Fruit fly (Drosophila melanogaster) whole organism, embryonic: Measurements from ENCODE around the gene CG45066.
A peak's percentile ranks its signal among the peaks of the same experiment; 100 is the strongest.

Experiments used
- Abd-B ChIP-seq: fragments of 200-800 bp; sonication (Bioruptor generic); optimal IDR thresholded peaks from 2 replicates; lab custom pipeline; 2018; ENCODE audit warnings: missing biosample characterization, mild to moderate bottlenecking, missing genetic modification characterization, moderate library complexity
- Awh ChIP-seq: fragments of 200-800 bp; sonication (Bioruptor generic); IDR thresholded peaks from 2 replicates; pipeline ENCODE4, ENCODE4 v1.3.6; 2022; ENCODE audit warnings: missing biosample characterization, missing genetic modification characterization
- CG11247 ChIP-seq: fragments of 200-800 bp; sonication (Bioruptor generic); IDR thresholded peaks from 2 replicates; pipeline ENCODE4 v1.3.6; 2022; ENCODE audit warnings: missing biosample characterization, missing genetic modification characterization
- CG12769 ChIP-seq: fragments of 200-800 bp; sonication (Bioruptor generic); optimal IDR thresholded peaks from 2 replicates; lab custom pipeline; 2019; ENCODE audit warnings: missing biosample characterization, mild to moderate bottlenecking, missing genetic modification characterization, moderate library complexity
- CG15269 ChIP-seq: fragments of 200-800 bp; sonication (Bioruptor generic); optimal IDR thresholded peaks from 2 replicates; lab custom pipeline; 2018; ENCODE audit warnings: missing biosample characterization, mild to moderate bottlenecking, missing genetic modification characterization, moderate library complexity
- CG1529 ChIP-seq: fragments of 200-800 bp; sonication (Bioruptor generic); optimal IDR thresholded peaks from 3 replicates; lab custom pipeline; 2018; ENCODE audit warnings: missing biosample characterization, missing genetic modification characterization
- CG2199 ChIP-seq: fragments of 200-800 bp; sonication (Bioruptor generic); IDR thresholded peaks from 3 replicates; pipeline ENCODE4 v1.3.6; 2022; ENCODE audit warnings: missing biosample characterization, missing genetic modification characterization
- CG7928 ChIP-seq: fragments of 200-800 bp; sonication (Bioruptor generic); optimal IDR thresholded peaks from 2 replicates; lab custom pipeline; 2017; ENCODE audit warnings: missing biosample characterization, mild to moderate bottlenecking, missing genetic modification characterization
- Dad ChIP-seq: fragments of 200-800 bp; sonication (Bioruptor generic); optimal IDR thresholded peaks from 3 replicates; lab custom pipeline; 2016; ENCODE audit warnings: missing biosample characterization, missing genetic modification characterization
- Doc3 ChIP-seq: fragments of 200-800 bp; sonication (Bioruptor generic); IDR thresholded peaks from 3 replicates; pipeline ENCODE4 v1.3.6; 2022; ENCODE audit warnings: missing biosample characterization, missing genetic modification characterization; ENCODE audit not compliant: partially characterized antibody
- Ets65A ChIP-seq: fragments of 200-800 bp; sonication (Bioruptor generic); peaks from one replicate; lab custom pipeline; 2016; ENCODE audit warnings: missing biosample characterization, missing genetic modification characterization
- Hr51 ChIP-seq, 2 experiments: fragments of 200-800 bp; sonication (Bioruptor generic); optimal IDR thresholded peaks; 2 replicates in 1 of 2; 3 replicates in 1 of 2; lab custom pipeline; 2016 to 2018; ENCODE audit warnings: missing biosample characterization in 2 of 2, missing genetic modification characterization in 2 of 2, mild to moderate bottlenecking in 1 of 2, moderate library complexity in 1 of 2
- Hr78 ChIP-seq, 2 experiments: fragments of 200-800 bp in 1 of 2; fragments of >200 bp in 1 of 2; sonication (Bioruptor generic) in 1 of 2; optimal IDR thresholded peaks; 2 replicates each; lab custom pipeline; 2017 to 2019; ENCODE audit warnings: missing biosample characterization in 2 of 2, missing genetic modification characterization in 2 of 2, mild to moderate bottlenecking in 1 of 2, moderate library complexity in 1 of 2
- Med ChIP-seq: fragments of 200-800 bp; sonication (Bioruptor generic); peaks from one replicate; lab custom pipeline; 2016; ENCODE audit warnings: missing biosample characterization, missing genetic modification characterization, mild to moderate bottlenecking, inconsistent platforms, moderate library complexity
- Nf-YA ChIP-seq: fragments of 200-800 bp; sonication (Bioruptor generic); IDR thresholded peaks from 2 replicates; pipeline ENCODE4 v1.3.6; 2022; ENCODE audit warnings: missing biosample characterization, missing genetic modification characterization
- Pdp1 ChIP-seq, 2 experiments: fragments of 200-800 bp; sonication (Bioruptor generic); optimal IDR thresholded peaks; 3 replicates each; lab custom pipeline; 2016; ENCODE audit warnings: missing biosample characterization in 2 of 2, missing genetic modification characterization in 2 of 2, mild to moderate bottlenecking in 1 of 2, moderate library complexity in 1 of 2
- Rx ChIP-seq: fragments of 200-800 bp; sonication (Bioruptor generic); IDR thresholded peaks from 2 replicates; pipeline ENCODE4 v1.3.6; 2022; ENCODE audit warnings: missing biosample characterization, missing genetic modification characterization
- Stat92E ChIP-seq, 3 experiments: fragments of >200 bp in 2 of 3; fragments of 200-800 bp in 1 of 3; sonication (Bioruptor generic) in 1 of 3; optimal IDR thresholded peaks; 2 replicates each; lab custom pipeline; 2017 to 2019; ENCODE audit warnings: missing biosample characterization in 3 of 3, missing genetic modification characterization in 3 of 3, mild to moderate bottlenecking in 1 of 3, moderate library complexity in 1 of 3
- abd-A ChIP-seq: fragments of 200-800 bp; sonication (Bioruptor generic); optimal IDR thresholded peaks from 3 replicates; lab custom pipeline; 2019; ENCODE audit warnings: missing biosample characterization, mild to moderate bottlenecking, missing genetic modification characterization, moderate library complexity
- chinmo ChIP-seq: fragments of 200-800 bp; sonication (Bioruptor generic); IDR thresholded peaks from 4 replicates; pipeline ENCODE4 v1.3.6; 2022; ENCODE audit warnings: missing biosample characterization, missing genetic modification characterization; ENCODE audit not compliant: partially characterized antibody
- fd102C ChIP-seq: fragments of 200-800 bp; sonication (Bioruptor generic); optimal IDR thresholded peaks from 2 replicates; lab custom pipeline; 2018; ENCODE audit warnings: missing biosample characterization, mild to moderate bottlenecking, missing genetic modification characterization, moderate library complexity
- jumu ChIP-seq: fragments of 200-800 bp; sonication (Bioruptor generic); optimal IDR thresholded peaks from 3 replicates; lab custom pipeline; 2016; ENCODE audit warnings: missing biosample characterization, missing genetic modification characterization
- ken ChIP-seq: fragments of 200-800 bp; sonication (Bioruptor generic); IDR thresholded peaks from 3 replicates; pipeline ENCODE4 v1.3.6; 2022; ENCODE audit warnings: missing biosample characterization, missing genetic modification characterization
- oc ChIP-seq: fragments of 200-800 bp; sonication (Bioruptor generic); optimal IDR thresholded peaks from 2 replicates; lab custom pipeline; 2018; ENCODE audit warnings: missing biosample characterization, mild to moderate bottlenecking, missing genetic modification characterization, moderate library complexity
- pros ChIP-seq: fragments of 200-800 bp; sonication (Bioruptor generic); optimal IDR thresholded peaks from 3 replicates; lab custom pipeline; 2019; ENCODE audit warnings: missing biosample characterization, mild to moderate bottlenecking, missing genetic modification characterization, moderate library complexity
- ro ChIP-seq: fragments of 200-800 bp; sonication (Bioruptor generic); IDR thresholded peaks from 2 replicates; pipeline ENCODE4 v1.3.6; 2022; ENCODE audit warnings: missing biosample characterization, missing genetic modification characterization
- salm ChIP-seq: fragments of 200-800 bp; sonication (Bioruptor generic); optimal IDR thresholded peaks from 2 replicates; lab custom pipeline; 2018; ENCODE audit warnings: missing biosample characterization, mild to moderate bottlenecking, missing genetic modification characterization
- sc ChIP-seq, 3 experiments: fragments of >200 bp in 2 of 3; fragments of 200-800 bp in 1 of 3; sonication (Bioruptor generic) in 1 of 3; optimal IDR thresholded peaks; 2 replicates in 2 of 3; 3 replicates in 1 of 3; lab custom pipeline; 2017; ENCODE audit warnings: mild to moderate bottlenecking in 1 of 3, missing biosample characterization in 1 of 3, missing genetic modification characterization in 1 of 3, missing genetic modification reagents in 1 of 3
- sd ChIP-seq: fragments of 200-800 bp; sonication (Bioruptor generic); optimal IDR thresholded peaks from 3 replicates; lab custom pipeline; 2018; ENCODE audit warnings: missing biosample characterization, mild to moderate bottlenecking, missing genetic modification characterization, moderate library complexity
- tap ChIP-seq: fragments of 200-800 bp; optimal IDR thresholded peaks from 3 replicates; lab custom pipeline; 2019; ENCODE audit warnings: missing biosample characterization, mild to moderate bottlenecking, missing genetic modification characterization, moderate library complexity
- tup ChIP-seq: fragments of 200-800 bp; sonication (Bioruptor generic); optimal IDR thresholded peaks from 2 replicates; lab custom pipeline; 2016; ENCODE audit warnings: missing biosample characterization, mild to moderate bottlenecking, missing genetic modification characterization, moderate library complexity
- tx ChIP-seq: fragments of 200-800 bp; sonication (Bioruptor generic); optimal IDR thresholded peaks from 2 replicates; lab custom pipeline; 2016; ENCODE audit warnings: missing biosample characterization, missing genetic modification characterization
- vvl ChIP-seq: fragments of 200-800 bp; sonication (Bioruptor generic); IDR thresholded peaks from 2 replicates; pipeline ENCODE4 v1.3.6; 2022; ENCODE audit warnings: missing biosample characterization, missing genetic modification characterization
- wek ChIP-seq: fragments of 200-800 bp; sonication (Bioruptor generic); optimal IDR thresholded peaks from 3 replicates; lab custom pipeline; 2018; ENCODE audit warnings: missing biosample characterization, mild to moderate bottlenecking, missing genetic modification characterization, moderate library complexity
- yki ChIP-seq: fragments of >200 bp; optimal IDR thresholded peaks from 3 replicates; lab custom pipeline; 2018

Gene CG45066

DNA sequence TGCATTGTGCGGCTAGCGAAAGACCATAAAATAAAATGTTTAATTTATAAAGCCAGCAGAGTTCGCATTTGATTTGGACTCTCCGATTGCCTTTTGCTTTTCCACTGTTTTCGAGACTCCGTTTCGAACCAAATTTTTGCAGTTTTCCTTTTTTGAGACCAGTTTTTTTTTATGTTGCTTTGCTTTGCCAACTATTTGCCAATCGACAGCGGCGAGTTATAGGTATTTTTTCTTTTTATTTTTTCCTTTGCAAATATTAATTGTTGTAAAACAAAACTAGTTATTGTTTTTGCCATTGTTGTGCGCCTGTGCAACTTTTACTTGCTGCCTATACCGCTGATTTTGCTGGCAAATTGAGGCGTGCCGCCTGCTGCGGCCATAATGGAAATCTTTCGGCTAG lies 5.5 kb downstream of the CG45066 start:
- TF ChIP-seq Ets65A (peak; percentile 51), CG7928 (no peak), tap (no peak)

dm6 chr3L:3102506-3103023 lies 8.5 kb downstream of the CG45066 start:
- TF ChIP-seq sd (tag; lab: Kevin White, UChicago) (peak; percentile 18), salm (peak; percentile 7), oc (tag; lab: Kevin White, UChicago) (peak; percentile 35), Doc3 (no peak), ken (GFP tag; lab: Robert Waterston, UW) (0 out of 3 replicates have a peak, but pooled peaks have one; percentile 17), pros (GFP tag; lab: Kevin White, UChicago) (peak; percentile 70), Stat92E (GFP tag; optimal IDR thresholded peaks at IDR 0.05; lab: Kevin White, UChicago) (no peak), Pdp1 (GFP tag; optimal IDR thresholded peaks at IDR 0.05; lab: Kevin White, UChicago) (peak in 1 of 2 experiments; percentile 57), CG2199 (GFP tag; lab: Robert Waterston, UW) (no peak), Rx (GFP tag; lab: Robert Waterston, UW) (no peak), chinmo (peak; percentile 57; the same call in 1 of the 4 replicates), Med (peak; percentile 27), ro (no peak), abd-A (tag; lab: Kevin White, UChicago) (peak; percentile 97), CG15269 (tag; lab: Kevin White, UChicago) (peak; percentile 57), wek (no peak), tx (GFP tag; lab: Kevin White, UChicago) (no peak), Awh (GFP tag; lab: Robert Waterston, UW) (peak; percentile 22; the same call in 1 of the 2 replicates), yki (lab: Kevin White, UChicago) (no peak), tup (GFP tag; lab: Kevin White, UChicago) (no peak), Hr78 (GFP tag; optimal IDR thresholded peaks at IDR 0.05; lab: Kevin White, UChicago) (peak in 1 of 2 experiments; percentile 89), Abd-B (peak; percentile 6), vvl (peak; percentile 17; the same call in 1 of the 2 replicates), sc (optimal IDR thresholded peaks at IDR 0.05; lab: Kevin White, UChicago) (no peak), sc (GFP tag; optimal IDR thresholded peaks at IDR 0.05; lab: Kevin White, UChicago) (no peak), fd102C (no peak), Hr51 (GFP tag; optimal IDR thresholded peaks at IDR 0.05; lab: Kevin White, UChicago) (no peak)

dm6 chr3L:3101157-3101556 lies 9.9 kb downstream of the CG45066 start:
- TF ChIP-seq Dad (GFP tag; lab: Kevin White, UChicago) (no peak), CG12769 (tag; lab: Kevin White, UChicago) (no peak), jumu (GFP tag; lab: Kevin White, UChicago) (no peak), CG11247 (GFP tag; lab: Robert Waterston, UW) (0 out of 2 replicates have a peak, but pooled peaks have one; percentile 6), Nf-YA (GFP tag; lab: Robert Waterston, UW) (no peak), CG1529 (no peak)
